Fruit fly (Drosophila melanogaster) whole organism, wandering third instar larva: ENCODE measurements around the gene CG15170.

Experiments
- Abd-B ChIP-seq: fragments of >200 bp; optimal IDR thresholded peaks from 2 replicates; lab custom pipeline; 2017; ENCODE audit warnings: missing biosample characterization, missing genetic modification characterization
- CG32264 ChIP-seq: fragments of 200-800 bp; sonication (Bioruptor generic); optimal IDR thresholded peaks from 2 replicates; lab custom pipeline; 2016; ENCODE audit warnings: missing biosample characterization, missing genetic modification characterization
- CG9705 ChIP-seq: fragments of 200-800 bp; sonication (Bioruptor generic); optimal IDR thresholded peaks from 2 replicates; lab custom pipeline; 2018; ENCODE audit warnings: missing biosample characterization, mild to moderate bottlenecking, missing genetic modification characterization
- CrebA ChIP-seq: fragments of 200-800 bp; sonication (Bioruptor generic); optimal IDR thresholded peaks from 2 replicates; lab custom pipeline; 2016; ENCODE audit warnings: missing biosample characterization, mild to moderate bottlenecking, missing genetic modification characterization, borderline replicate concordance
- Dfd ChIP-seq: fragments of >200 bp; optimal IDR thresholded peaks from 2 replicates; lab custom pipeline; 2017; ENCODE audit warnings: missing biosample characterization, missing genetic modification characterization
- Dif ChIP-seq: fragments of 200-275, 200-300 bp; sonication (Bioruptor generic); optimal IDR thresholded peaks from 2 replicates; lab custom pipeline; 2018; ENCODE audit warnings: missing biosample characterization, missing genetic modification characterization; ENCODE audit not compliant: partially characterized antibody
- GATAd ChIP-seq: sonication (Bioruptor generic); optimal IDR thresholded peaks from 2 replicates; lab custom pipeline; 2016; ENCODE audit warnings: missing biosample characterization, missing genetic modification characterization
- HLH106 ChIP-seq: fragments of 200-800 bp; optimal IDR thresholded peaks from 3 replicates; lab custom pipeline; 2019; ENCODE audit warnings: missing biosample characterization, mild to moderate bottlenecking, missing genetic modification characterization, moderate library complexity
- Hnf4 ChIP-seq: fragments of 200-800 bp; sonication (Bioruptor generic); optimal IDR thresholded peaks from 2 replicates; lab custom pipeline; 2016; ENCODE audit warnings: missing biosample characterization, mild to moderate bottlenecking, missing genetic modification characterization
- Hr78 ChIP-seq: fragments of >200 bp; optimal IDR thresholded peaks from 2 replicates; lab custom pipeline; 2017; ENCODE audit warnings: missing biosample characterization, missing genetic modification characterization
- Hr83 ChIP-seq: fragments of 200-300 bp; sonication (Bioruptor generic); optimal IDR thresholded peaks from 2 replicates; lab custom pipeline; 2016; ENCODE audit warnings: missing biosample characterization, mild to moderate bottlenecking, missing genetic modification characterization, moderate library complexity; ENCODE audit not compliant: poor library complexity, severe bottlenecking
- Jra ChIP-seq: sonication (Bioruptor generic); optimal IDR thresholded peaks from 2 replicates; lab custom pipeline; 2016; ENCODE audit warnings: missing biosample characterization, missing genetic modification characterization
- Mio ChIP-seq: sonication (Bioruptor generic); optimal IDR thresholded peaks from 2 replicates; lab custom pipeline; 2016; ENCODE audit warnings: missing biosample characterization, missing genetic modification characterization
- Myc ChIP-seq: fragments of >200 bp; optimal IDR thresholded peaks from 2 replicates; lab custom pipeline; 2017
- N ChIP-seq: fragments of >200 bp; optimal IDR thresholded peaks from 2 replicates; lab custom pipeline; 2018; ENCODE audit warnings: missing biosample characterization, missing external identifiers, missing genetic modification characterization
- OdsH ChIP-seq: fragments of 200-800 bp; sonication (Bioruptor generic); optimal IDR thresholded peaks from 2 replicates; lab custom pipeline; 2016; ENCODE audit warnings: missing biosample characterization, mild to moderate bottlenecking, missing genetic modification characterization
- Rel ChIP-seq, 2 experiments: fragments of 200-800 bp; sonication (Bioruptor generic) in 1 of 2; optimal IDR thresholded peaks; 2 replicates in 1 of 2; 3 replicates in 1 of 2; lab custom pipeline; 2016 to 2019; ENCODE audit warnings: mild to moderate bottlenecking in 2 of 2, missing biosample characterization in 2 of 2, missing genetic modification characterization in 2 of 2, moderate library complexity in 1 of 2
- Sp1 ChIP-seq: fragments of 200-800 bp; sonication (Bioruptor generic); optimal IDR thresholded peaks from 3 replicates; lab custom pipeline; 2019; ENCODE audit warnings: missing biosample characterization, mild to moderate bottlenecking, missing genetic modification characterization, moderate library complexity
- Vsx2 ChIP-seq: fragments of 200-300, 225-300 bp; sonication (Bioruptor generic); optimal IDR thresholded peaks from 2 replicates; lab custom pipeline; 2018; ENCODE audit warnings: missing biosample characterization, missing genetic modification characterization; ENCODE audit not compliant: partially characterized antibody
- br ChIP-seq: fragments of 200-800 bp; sonication (Bioruptor generic); optimal IDR thresholded peaks from 2 replicates; lab custom pipeline; 2016; ENCODE audit warnings: missing biosample characterization, missing genetic modification characterization
- brk ChIP-seq: fragments of 200-800 bp; sonication (Bioruptor generic); optimal IDR thresholded peaks from 2 replicates; lab custom pipeline; 2016; ENCODE audit warnings: missing biosample characterization, mild to moderate bottlenecking, missing genetic modification characterization
- dl ChIP-seq, 2 experiments: fragments of 175-275, 200-275 bp in 1 of 2; fragments of 200-275 bp in 1 of 2; sonication (Bioruptor generic); optimal IDR thresholded peaks; lab custom pipeline; 2018; ENCODE audit warnings: mild to moderate bottlenecking in 2 of 2, missing biosample characterization in 2 of 2, missing genetic modification characterization in 2 of 2, moderate library complexity in 2 of 2; ENCODE audit not compliant: partially characterized antibody in 2 of 2, insufficient read depth in 1 of 2
- dmrt93B ChIP-seq: fragments of 200-800 bp; sonication (Bioruptor generic); optimal IDR thresholded peaks from 2 replicates; lab custom pipeline; 2018; ENCODE audit warnings: missing biosample characterization, mild to moderate bottlenecking, missing genetic modification characterization
- dsf ChIP-seq: sonication (Bioruptor generic); optimal IDR thresholded peaks from 2 replicates; lab custom pipeline; 2016; ENCODE audit warnings: missing biosample characterization, missing genetic modification characterization, borderline replicate concordance
- ey ChIP-seq: fragments of 200-800 bp; sonication (Bioruptor generic); optimal IDR thresholded peaks from 2 replicates; lab custom pipeline; 2016; ENCODE audit warnings: missing biosample characterization, missing genetic modification characterization
- foxo ChIP-seq, 2 experiments: fragments of 200-800 bp; sonication (Bioruptor generic); optimal IDR thresholded peaks; 2 replicates in 1 of 2; 3 replicates in 1 of 2; lab custom pipeline; 2016 to 2017; ENCODE audit warnings: missing biosample characterization in 2 of 2, missing genetic modification characterization in 2 of 2
- fru ChIP-seq: fragments of 200-800 bp; sonication (Bioruptor generic); optimal IDR thresholded peaks from 3 replicates; lab custom pipeline; 2016; ENCODE audit warnings: missing biosample characterization, mild to moderate bottlenecking, missing genetic modification characterization
- h ChIP-seq: fragments of 200-800 bp; sonication (Bioruptor generic); optimal IDR thresholded peaks from 3 replicates; lab custom pipeline; 2016; ENCODE audit warnings: missing biosample characterization, mild to moderate bottlenecking, missing genetic modification characterization
- jim ChIP-seq: fragments of 175-275, 200-325 bp; sonication (Bioruptor generic); optimal IDR thresholded peaks from 2 replicates; lab custom pipeline; 2016; ENCODE audit warnings: missing biosample characterization, mild to moderate bottlenecking, missing genetic modification characterization
- lola ChIP-seq: fragments of >200 bp; optimal IDR thresholded peaks from 2 replicates; lab custom pipeline; 2017; ENCODE audit warnings: missing biosample characterization, missing genetic modification characterization
- pan ChIP-seq: fragments of >200 bp; optimal IDR thresholded peaks from 2 replicates; lab custom pipeline; 2017
- psq ChIP-seq: fragments of 200-800 bp; sonication (Bioruptor generic); optimal IDR thresholded peaks from 3 replicates; lab custom pipeline; 2017; ENCODE audit warnings: missing biosample characterization, mild to moderate bottlenecking, missing genetic modification characterization, moderate library complexity
- rgr ChIP-seq: fragments of 200-800 bp; sonication (Bioruptor generic); optimal IDR thresholded peaks from 3 replicates; lab custom pipeline; 2016; ENCODE audit warnings: missing biosample characterization, mild to moderate bottlenecking, missing genetic modification characterization
- sage ChIP-seq: fragments of 200-800 bp; sonication (Bioruptor generic); optimal IDR thresholded peaks from 2 replicates; lab custom pipeline; 2016; ENCODE audit warnings: missing biosample characterization, mild to moderate bottlenecking, missing genetic modification characterization
- sv ChIP-seq: fragments of 200-800 bp; sonication (Bioruptor generic); optimal IDR thresholded peaks from 3 replicates; lab custom pipeline; 2016; ENCODE audit warnings: missing biosample characterization, missing genetic modification characterization
- tai ChIP-seq: sonication (Bioruptor generic); optimal IDR thresholded peaks from 2 replicates; lab custom pipeline; 2016; ENCODE audit warnings: missing biosample characterization, missing genetic modification characterization
- usp ChIP-seq: fragments of >200 bp; optimal IDR thresholded peaks from 2 replicates; lab custom pipeline; 2017; ENCODE audit warnings: missing biosample characterization, missing genetic modification characterization
- woc ChIP-seq: sonication (Bioruptor generic); optimal IDR thresholded peaks from 2 replicates; lab custom pipeline; 2016; ENCODE audit warnings: missing biosample characterization, mild to moderate bottlenecking, missing genetic modification characterization

Gene CG15170

DNA sequence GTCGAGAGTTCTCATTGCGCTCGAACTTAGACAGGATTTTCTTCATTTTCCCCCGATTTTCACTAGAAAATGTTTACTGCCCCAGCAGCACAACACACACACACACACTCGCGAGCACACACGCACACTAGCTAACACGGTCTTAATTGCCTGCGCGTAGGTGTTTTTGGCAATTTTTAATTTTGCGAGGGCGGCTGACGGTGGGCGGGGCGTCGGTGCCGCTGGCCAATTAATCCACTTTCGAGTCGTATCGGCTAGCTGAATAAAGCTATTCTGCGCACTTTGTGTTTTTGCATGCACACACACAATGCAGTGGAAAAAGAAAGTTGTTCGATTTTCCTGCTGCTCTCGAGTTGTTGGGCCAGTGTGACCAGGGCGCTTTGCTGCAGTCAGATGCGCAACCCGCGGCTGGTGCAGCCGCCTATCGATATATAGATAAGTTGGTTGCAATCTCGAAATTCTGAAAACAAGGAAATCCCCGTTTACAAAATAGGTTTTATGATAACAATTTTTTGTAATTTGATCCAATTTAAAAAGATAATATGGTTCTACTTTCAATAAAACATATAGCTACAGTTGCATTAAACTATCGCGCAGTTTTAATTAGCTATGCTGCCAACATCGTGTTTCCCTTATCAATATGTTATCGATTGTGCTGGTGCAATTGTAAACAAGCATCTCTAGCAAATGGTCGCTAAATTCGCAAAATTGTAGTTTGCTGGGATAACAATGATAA, 21.5 kb downstream of the CG15170 start, which contains the start of the genes Nak and Tango6:
Gene Nak (minus strand): TSS at position 375 of the 736 bp plus-strand sequence.
Gene Tango6 (plus strand): TSS at position 659 of the 736 bp plus-strand sequence.
- peak; percentile 22 for TF ChIP-seq br
- peak; percentile 27 for TF ChIP-seq sv (GFP tag; lab: Kevin White, UChicago)
- TF ChIP-seq Dfd, result no peak
- TF ChIP-seq rgr (GFP tag; lab: Kevin White, UChicago), result peak; percentile 50
- peak; percentile 78 for TF ChIP-seq Myc (lab: Kevin White, UChicago)
- TF ChIP-seq h (GFP tag; lab: Kevin White, UChicago), result peak; percentile 60
- TF ChIP-seq ey (GFP tag; lab: Kevin White, UChicago), result peak; percentile 11
- TF ChIP-seq fru, result peak; percentile 67
- TF ChIP-seq Vsx2, result peak; percentile 95
- TF ChIP-seq sage (GFP tag; lab: Kevin White, UChicago), result no peak
- TF ChIP-seq Hnf4 (GFP tag; lab: Kevin White, UChicago), result peak; percentile 36
- TF ChIP-seq GATAd, result peak; percentile 58
- no peak for TF ChIP-seq tai (GFP tag; lab: Kevin White, UChicago)
- TF ChIP-seq Sp1, result peak; percentile 51
- TF ChIP-seq Dif (GFP tag; lab: Kevin White, UChicago), result no peak
- peak; percentile 70 for TF ChIP-seq Jra (GFP tag; lab: Kevin White, UChicago)
- TF ChIP-seq CG9705 (GFP tag; lab: Kevin White, UChicago), result peak; percentile 29
- TF ChIP-seq dl (GFP tag; optimal IDR thresholded peaks at IDR 0.05; lab: Kevin White, UChicago; ENCODE audit: insufficient read depth in 1 of 2, partially characterized antibody in 2 of 2), result no peak
- TF ChIP-seq dmrt93B (GFP tag; lab: Kevin White, UChicago), result peak; percentile 16
- TF ChIP-seq OdsH (GFP tag; lab: Kevin White, UChicago), result peak; percentile 11
- TF ChIP-seq dsf (GFP tag; lab: Kevin White, UChicago), result peak; percentile 30
- TF ChIP-seq HLH106 (tag; lab: Kevin White, UChicago), result peak; percentile 18
- TF ChIP-seq woc (GFP tag; lab: Kevin White, UChicago), result peak; percentile 86
- no peak for TF ChIP-seq lola
- TF ChIP-seq foxo (GFP tag; optimal IDR thresholded peaks at IDR 0.05; lab: Kevin White, UChicago), result peak in 1 of 2 experiments; percentile 50
- TF ChIP-seq Hr83 (GFP tag; lab: Kevin White, UChicago), result peak; percentile 24
- no peak for TF ChIP-seq Rel (GFP tag; optimal IDR thresholded peaks at IDR 0.05; lab: Kevin White, UChicago)
- peak; percentile 66 for TF ChIP-seq Rel (tag; optimal IDR thresholded peaks at IDR 0.05; lab: Kevin White, UChicago)
- peak; percentile 15 for TF ChIP-seq psq

dm6 chr2L:18967897-18968296, 22.1 kb downstream of the CG15170 start:
- peak; percentile 3 for TF ChIP-seq h (GFP tag; lab: Kevin White, UChicago)
- TF ChIP-seq br, result no peak
- no peak for TF ChIP-seq N (GFP tag; lab: Kevin White, UChicago)

DNA sequence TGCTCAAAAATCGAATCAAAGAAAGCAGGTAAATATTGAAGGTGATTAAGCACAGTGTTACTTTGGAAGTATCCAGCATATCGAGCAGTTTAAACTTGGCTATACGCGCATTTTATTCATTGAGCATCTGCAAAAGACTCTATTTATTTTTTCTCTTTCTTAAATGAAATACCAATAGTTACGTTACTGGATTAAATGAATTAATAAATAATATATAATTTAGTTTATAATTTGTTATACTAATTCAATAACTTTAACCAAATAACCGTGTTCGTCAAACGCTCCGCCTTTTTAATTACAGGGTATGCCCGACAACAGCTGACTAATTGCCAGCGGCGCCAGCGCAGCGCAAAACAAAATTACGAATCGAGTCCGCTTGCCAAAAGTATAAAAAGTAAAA, 23.2 kb downstream of the CG15170 start:
- TF ChIP-seq woc (GFP tag; lab: Kevin White, UChicago), result no peak
- no peak for TF ChIP-seq tai (GFP tag; lab: Kevin White, UChicago)
- no peak for TF ChIP-seq h (GFP tag; lab: Kevin White, UChicago)
- no peak for TF ChIP-seq dl (GFP tag; optimal IDR thresholded peaks at IDR 0.05; lab: Kevin White, UChicago; ENCODE audit: insufficient read depth in 1 of 2, partially characterized antibody in 2 of 2)
- no peak for TF ChIP-seq Dif (GFP tag; lab: Kevin White, UChicago)
- peak; percentile 51 for TF ChIP-seq OdsH (GFP tag; lab: Kevin White, UChicago)
- TF ChIP-seq Mio (GFP tag; lab: Kevin White, UChicago), result no peak
- TF ChIP-seq sv (GFP tag; lab: Kevin White, UChicago), result no peak
- no peak for TF ChIP-seq CrebA
- no peak for TF ChIP-seq Rel (GFP tag; optimal IDR thresholded peaks at IDR 0.05; lab: Kevin White, UChicago)
- peak; percentile 16 for TF ChIP-seq Rel (tag; optimal IDR thresholded peaks at IDR 0.05; lab: Kevin White, UChicago)
- no peak for TF ChIP-seq usp
- TF ChIP-seq foxo (GFP tag; optimal IDR thresholded peaks at IDR 0.05; lab: Kevin White, UChicago), result peak in 1 of 2 experiments; percentile 73
- TF ChIP-seq br, result no peak
- peak; percentile 73 for TF ChIP-seq Sp1
- peak; percentile 60 for TF ChIP-seq psq
- TF ChIP-seq rgr (GFP tag; lab: Kevin White, UChicago), result peak; percentile 52
- no peak for TF ChIP-seq Hr78 (GFP tag; lab: Kevin White, UChicago)
- TF ChIP-seq sage (GFP tag; lab: Kevin White, UChicago), result no peak
- no peak for TF ChIP-seq brk (GFP tag; lab: Kevin White, UChicago)
- no peak for TF ChIP-seq pan (lab: Kevin White, UChicago)
- TF ChIP-seq HLH106 (tag; lab: Kevin White, UChicago), result peak; percentile 80
- no peak for TF ChIP-seq CG32264 (GFP tag; lab: Kevin White, UChicago)
- TF ChIP-seq Dfd, result no peak
- TF ChIP-seq N (GFP tag; lab: Kevin White, UChicago), result no peak
- TF ChIP-seq Hr83 (GFP tag; lab: Kevin White, UChicago), result no peak
- no peak for TF ChIP-seq Myc (lab: Kevin White, UChicago)
- TF ChIP-seq dsf (GFP tag; lab: Kevin White, UChicago), result no peak
- TF ChIP-seq fru, result no peak
- no peak for TF ChIP-seq Jra (GFP tag; lab: Kevin White, UChicago)
- TF ChIP-seq Abd-B (GFP tag; lab: Kevin White, UChicago), result no peak
- TF ChIP-seq jim (GFP tag; lab: Kevin White, UChicago), result no peak
- TF ChIP-seq dmrt93B (GFP tag; lab: Kevin White, UChicago), result peak; percentile 53
- TF ChIP-seq ey (GFP tag; lab: Kevin White, UChicago), result no peak
- TF ChIP-seq CG9705 (GFP tag; lab: Kevin White, UChicago), result peak; percentile 0
- TF ChIP-seq lola, result no peak
- TF ChIP-seq GATAd, result no peak
- TF ChIP-seq Hnf4 (GFP tag; lab: Kevin White, UChicago), result no peak
- no peak for TF ChIP-seq Vsx2
